Fruit fly (Drosophila melanogaster) whole organism, embryonic: ENCODE data around the gene wapl.

Source experiments
- Atf6 ChIP-seq: fragments of 200-800 bp; sonication (Bioruptor generic); IDR thresholded peaks from 2 replicates; pipeline ENCODE4 v1.3.6; 2022; ENCODE audit warnings: missing biosample characterization, missing genetic modification characterization
- Bgb ChIP-seq: fragments of 200-800 bp; sonication (Bioruptor generic); IDR thresholded peaks from 2 replicates; pipeline ENCODE4 v1.3.6; 2022; ENCODE audit warnings: missing biosample characterization, missing genetic modification characterization; ENCODE audit not compliant: partially characterized antibody
- Blimp-1 ChIP-seq: fragments of 200-800 bp; sonication (Bioruptor generic); optimal IDR thresholded peaks from 3 replicates; lab custom pipeline; 2018; ENCODE audit warnings: missing biosample characterization, missing genetic modification characterization, mild to moderate bottlenecking, moderate library complexity, missing genetic modification reagents
- C15 ChIP-seq: fragments of 200-800 bp; sonication (Bioruptor generic); IDR thresholded peaks from 3 replicates; pipeline ENCODE4 v1.3.6; 2022; ENCODE audit warnings: missing biosample characterization, missing genetic modification characterization
- CG14050 ChIP-seq: fragments of 200-800 bp; sonication (Bioruptor generic); IDR thresholded peaks from 3 replicates; pipeline ENCODE4 v1.3.6; 2022; ENCODE audit warnings: missing biosample characterization, missing genetic modification characterization
- CG15073 ChIP-seq: fragments of 200-800 bp; sonication (Bioruptor generic); optimal IDR thresholded peaks from 2 replicates; lab custom pipeline; 2016; ENCODE audit warnings: missing biosample characterization, missing genetic modification characterization
- CG16779 ChIP-seq: fragments of 200-800 bp; sonication (Bioruptor generic); IDR thresholded peaks from 2 replicates; pipeline ENCODE4 v1.3.6; 2022; ENCODE audit warnings: missing biosample characterization, missing genetic modification characterization
- CG16813 ChIP-seq: fragments of 200-800 bp; sonication (Bioruptor generic); IDR thresholded peaks from 3 replicates; pipeline ENCODE4 v1.3.6; 2022; ENCODE audit warnings: missing biosample characterization, missing genetic modification characterization; ENCODE audit not compliant: partially characterized antibody
- CG16815 ChIP-seq: fragments of 200-800 bp; sonication (Bioruptor generic); optimal IDR thresholded peaks from 3 replicates; lab custom pipeline; 2017; ENCODE audit warnings: missing biosample characterization, mild to moderate bottlenecking, missing genetic modification characterization
- CG17568 ChIP-seq: fragments of 200-800 bp; sonication (Bioruptor generic); optimal IDR thresholded peaks from 2 replicates; lab custom pipeline; 2018; ENCODE audit warnings: missing biosample characterization, mild to moderate bottlenecking, missing genetic modification characterization, moderate library complexity
- CG3838 ChIP-seq: fragments of 200-800 bp; sonication (Bioruptor generic); optimal IDR thresholded peaks from 3 replicates; lab custom pipeline; 2016; ENCODE audit warnings: missing biosample characterization, missing genetic modification characterization
- CG4360 ChIP-seq: fragments of 200-800 bp; sonication (Bioruptor generic); IDR thresholded peaks from 2 replicates; pipeline ENCODE4 v1.3.6; 2022; ENCODE audit warnings: missing biosample characterization, missing genetic modification characterization
- CG4617 ChIP-seq: fragments of 200-800 bp; sonication (Bioruptor generic); optimal IDR thresholded peaks from 3 replicates; lab custom pipeline; 2016; ENCODE audit warnings: missing biosample characterization, missing genetic modification characterization, borderline replicate concordance
- CG4730 ChIP-seq: fragments of 200-800 bp; sonication (Bioruptor generic); IDR thresholded peaks from 2 replicates; pipeline ENCODE4 v1.3.6; 2022; ENCODE audit warnings: missing biosample characterization, missing genetic modification characterization
- CG5245 ChIP-seq: fragments of 200-800 bp; sonication (Bioruptor generic); optimal IDR thresholded peaks from 3 replicates; lab custom pipeline; 2016; ENCODE audit warnings: missing biosample characterization, missing genetic modification characterization
- CG6254 ChIP-seq: fragments of 200-800 bp; sonication (Bioruptor generic); optimal IDR thresholded peaks from 3 replicates; lab custom pipeline; 2017; ENCODE audit warnings: mild to moderate bottlenecking, missing biosample characterization, missing genetic modification reagents, missing genetic modification characterization
- CG9932 ChIP-seq: fragments of 200-800 bp; sonication (Bioruptor generic); IDR thresholded peaks from 2 replicates; pipeline ENCODE4 v1.3.6; 2022; ENCODE audit warnings: missing biosample characterization, missing genetic modification characterization
- D19B ChIP-seq: fragments of 200-800 bp; sonication (Bioruptor generic); optimal IDR thresholded peaks from 2 replicates; lab custom pipeline; 2017; ENCODE audit warnings: missing biosample characterization, mild to moderate bottlenecking, missing genetic modification characterization
- Dfd ChIP-seq, 2 experiments: fragments of >200 bp; optimal IDR thresholded peaks; 2 replicates each; lab custom pipeline; 2017; ENCODE audit warnings: missing biosample characterization in 2 of 2, missing genetic modification characterization in 2 of 2
- Drgx ChIP-seq: fragments of 200-800 bp; sonication (Bioruptor generic); IDR thresholded peaks from 2 replicates; pipeline ENCODE4 v1.3.6; 2022; ENCODE audit warnings: missing biosample characterization, missing genetic modification characterization
- HLH54F ChIP-seq: fragments of 200-800 bp; sonication (Bioruptor generic); optimal IDR thresholded peaks from 3 replicates; lab custom pipeline; 2016; ENCODE audit warnings: missing biosample characterization, missing genetic modification characterization
- Hey ChIP-seq: fragments of 200-800 bp; sonication (Bioruptor generic); optimal IDR thresholded peaks from 3 replicates; lab custom pipeline; 2018; ENCODE audit warnings: missing biosample characterization, mild to moderate bottlenecking, missing genetic modification characterization
- Hr3 ChIP-seq: fragments of 200-800 bp; sonication (Bioruptor generic); optimal IDR thresholded peaks from 3 replicates; lab custom pipeline; 2016; ENCODE audit warnings: missing biosample characterization, missing genetic modification characterization
- Neu2 ChIP-seq: fragments of 200-800 bp; sonication (Bioruptor generic); optimal IDR thresholded peaks from 3 replicates; lab custom pipeline; 2016; ENCODE audit warnings: missing biosample characterization, missing genetic modification characterization, borderline replicate concordance
- PHDP ChIP-seq: fragments of 200-800 bp; sonication (Bioruptor generic); optimal IDR thresholded peaks from 3 replicates; lab custom pipeline; 2018; ENCODE audit warnings: missing biosample characterization, mild to moderate bottlenecking, missing genetic modification characterization, moderate library complexity
- Poxn ChIP-seq: fragments of 200-800 bp; sonication (Bioruptor generic); IDR thresholded peaks from 2 replicates; pipeline ENCODE4 v1.3.6; 2022; ENCODE audit warnings: missing biosample characterization, missing genetic modification characterization
- Ptx1 ChIP-seq: fragments of 200-800 bp; sonication (Bioruptor generic); IDR thresholded peaks from 2 replicates; pipeline ENCODE4 v1.3.6; 2022; ENCODE audit warnings: missing biosample characterization, missing genetic modification characterization
- Six4 ChIP-seq: fragments of 200-800 bp; sonication (Bioruptor generic); optimal IDR thresholded peaks from 2 replicates; lab custom pipeline; 2016; ENCODE audit warnings: missing biosample characterization, missing genetic modification characterization
- Vsx1 ChIP-seq: fragments of 200-800 bp; sonication (Bioruptor generic); optimal IDR thresholded peaks from 2 replicates; lab custom pipeline; 2017; ENCODE audit warnings: missing biosample characterization, mild to moderate bottlenecking, missing genetic modification characterization, missing genetic modification reagents
- ara ChIP-seq: fragments of 200-800 bp; sonication (Bioruptor generic); IDR thresholded peaks from 2 replicates; pipeline ENCODE4 v1.3.6; 2022; ENCODE audit warnings: missing biosample characterization, missing genetic modification characterization
- ato ChIP-seq: fragments of 200-800 bp; sonication (Bioruptor generic); IDR thresholded peaks from 2 replicates; pipeline ENCODE4 v1.3.6; 2022; ENCODE audit warnings: missing biosample characterization, missing genetic modification characterization; ENCODE audit not compliant: partially characterized antibody
- chn ChIP-seq: fragments of 200-800 bp; sonication (Bioruptor generic); optimal IDR thresholded peaks from 2 replicates; lab custom pipeline; 2016; ENCODE audit warnings: missing biosample characterization, missing genetic modification characterization
- crp ChIP-seq, 2 experiments: fragments of 200-800 bp; sonication (Bioruptor generic); optimal IDR thresholded peaks; 2 replicates in 1 of 2; 3 replicates in 1 of 2; lab custom pipeline; 2017; ENCODE audit warnings: missing biosample characterization in 2 of 2, missing genetic modification characterization in 2 of 2, mild to moderate bottlenecking in 1 of 2, moderate library complexity in 1 of 2
- danr ChIP-seq: fragments of 200-800 bp; sonication (Bioruptor generic); IDR thresholded peaks from 2 replicates; pipeline ENCODE4 v1.3.6; 2022; ENCODE audit warnings: missing biosample characterization, missing genetic modification characterization
- dm ChIP-seq: fragments of 200-800 bp; sonication (Bioruptor generic); optimal IDR thresholded peaks from 3 replicates; lab custom pipeline; 2016; ENCODE audit warnings: missing biosample characterization, missing genetic modification characterization
- ems ChIP-seq: fragments of 200-800 bp; sonication (Bioruptor generic); optimal IDR thresholded peaks from 3 replicates; lab custom pipeline; 2016; ENCODE audit warnings: missing biosample characterization, missing genetic modification characterization
- eyg ChIP-seq: fragments of 200-800 bp; sonication (Bioruptor generic); optimal IDR thresholded peaks from 3 replicates; lab custom pipeline; 2016; ENCODE audit warnings: missing biosample characterization, missing genetic modification characterization
- gsb ChIP-seq: fragments of 200-800 bp; sonication (Bioruptor generic); IDR thresholded peaks from 2 replicates; pipeline ENCODE4 v1.3.6; 2022; ENCODE audit warnings: missing biosample characterization, missing genetic modification characterization
- ind ChIP-seq: fragments of 200-800 bp; sonication (Bioruptor generic); optimal IDR thresholded peaks from 3 replicates; lab custom pipeline; 2016; ENCODE audit warnings: missing biosample characterization, missing genetic modification characterization
- insv ChIP-seq, 2 experiments: fragments of 200-800 bp; sonication (Bioruptor generic); optimal IDR thresholded peaks; 3 replicates each; lab custom pipeline; 2016 to 2018; ENCODE audit warnings: missing biosample characterization in 2 of 2, missing genetic modification characterization in 2 of 2
- klu ChIP-seq: fragments of 200-800 bp; sonication (Bioruptor generic); IDR thresholded peaks from 2 replicates; pipeline ENCODE4 v1.3.6; 2022; ENCODE audit warnings: missing biosample characterization, missing genetic modification characterization
- mam ChIP-seq: fragments of 200-800 bp; sonication (Bioruptor generic); optimal IDR thresholded peaks from 3 replicates; lab custom pipeline; 2016; ENCODE audit warnings: missing biosample characterization, missing genetic modification characterization
- odd ChIP-seq: fragments of 200-800 bp; sonication (Bioruptor generic); optimal IDR thresholded peaks from 2 replicates; lab custom pipeline; 2017; ENCODE audit warnings: missing biosample characterization, mild to moderate bottlenecking, missing genetic modification characterization
- onecut ChIP-seq: fragments of 200-800 bp; sonication (Bioruptor generic); IDR thresholded peaks from 2 replicates; pipeline ENCODE4 v1.3.6; 2022; ENCODE audit warnings: missing biosample characterization, missing genetic modification characterization
- peb ChIP-seq: fragments of 200-800 bp; sonication (Bioruptor generic); IDR thresholded peaks from 2 replicates; pipeline ENCODE4 v1.3.6; 2022; ENCODE audit warnings: missing biosample characterization, missing genetic modification characterization
- salm ChIP-seq: fragments of 200-800 bp; sonication (Bioruptor generic); optimal IDR thresholded peaks from 2 replicates; lab custom pipeline; 2018; ENCODE audit warnings: missing biosample characterization, mild to moderate bottlenecking, missing genetic modification characterization
- sc ChIP-seq, 3 experiments: fragments of >200 bp in 2 of 3; fragments of 200-800 bp in 1 of 3; sonication (Bioruptor generic) in 1 of 3; optimal IDR thresholded peaks; 2 replicates in 2 of 3; 3 replicates in 1 of 3; lab custom pipeline; 2017; ENCODE audit warnings: mild to moderate bottlenecking in 1 of 3, missing biosample characterization in 1 of 3, missing genetic modification characterization in 1 of 3, missing genetic modification reagents in 1 of 3
- shn ChIP-seq: fragments of 200-800 bp; sonication (Bioruptor generic); optimal IDR thresholded peaks from 3 replicates; lab custom pipeline; 2016; ENCODE audit warnings: missing biosample characterization, missing genetic modification characterization
- wor ChIP-seq: fragments of 200-800 bp; sonication (Bioruptor generic); IDR thresholded peaks from 2 replicates; pipeline ENCODE4 v1.3.6; 2022; ENCODE audit warnings: missing biosample characterization, missing genetic modification characterization

Gene wapl

dm6 chrX:2123965-2124688 is 34.7 kb downstream of the wapl start (continued):
- no peak for TF ChIP-seq Hey (tag; lab: Kevin White, UChicago)
- peak; percentile 92 for TF ChIP-seq CG9932
- TF ChIP-seq CG4617 (GFP tag; lab: Kevin White, UChicago) = peak; percentile 87
- TF ChIP-seq onecut (GFP tag; lab: Robert Waterston, UW) = peak; percentile 75
- TF ChIP-seq CG15073 = peak; percentile 66
- peak; percentile 67 for TF ChIP-seq eyg (GFP tag; lab: Kevin White, UChicago)
- TF ChIP-seq ems (GFP tag; lab: Kevin White, UChicago) = peak; percentile 84
- peak; percentile 78 for TF ChIP-seq Poxn (GFP tag; lab: Robert Waterston, UW)
- peak; percentile 98 for TF ChIP-seq odd
- peak; percentile 96 for TF ChIP-seq Six4
- peak; percentile 78 for TF ChIP-seq Drgx (GFP tag; lab: Robert Waterston, UW)
- peak; percentile 77 for TF ChIP-seq CG4360
- peak; percentile 85 for TF ChIP-seq CG14050 (GFP tag; lab: Robert Waterston, UW)
- peak; percentile 98 for TF ChIP-seq Hr3 (GFP tag; lab: Kevin White, UChicago)
- TF ChIP-seq danr (GFP tag; lab: Robert Waterston, UW) = peak; percentile 91
- TF ChIP-seq klu (GFP tag; lab: Robert Waterston, UW) = peak; percentile 91
- TF ChIP-seq insv (GFP tag; optimal IDR thresholded peaks at IDR 0.05; lab: Kevin White, UChicago) = peak in 1 of 2 experiments; percentile 86
- TF ChIP-seq HLH54F (GFP tag; lab: Kevin White, UChicago) = peak; percentile 84
- TF ChIP-seq ato = no peak
- peak; percentile 16 for TF ChIP-seq dm (GFP tag; lab: Kevin White, UChicago)
- TF ChIP-seq Dfd (GFP tag; optimal IDR thresholded peaks at IDR 0.05; lab: Kevin White, UChicago) = no peak
- TF ChIP-seq CG16779 (GFP tag; lab: Robert Waterston, UW) = peak; percentile 62; the same call in 1 of the 2 replicates
- TF ChIP-seq ind = peak; percentile 97
- peak; percentile 84 for TF ChIP-seq chn (GFP tag; lab: Kevin White, UChicago)
- peak; percentile 95 for TF ChIP-seq Blimp-1 (GFP tag; lab: Kevin White, UChicago)
- TF ChIP-seq Neu2 = no peak
- TF ChIP-seq ara (GFP tag; lab: Robert Waterston, UW) = peak; percentile 90
- TF ChIP-seq peb = peak; percentile 74
- TF ChIP-seq C15 (GFP tag; lab: Robert Waterston, UW) = peak; percentile 77; the same call in 2 of the 3 replicates
- TF ChIP-seq mam (GFP tag; lab: Kevin White, UChicago) = peak; percentile 88
- TF ChIP-seq Vsx1 = peak; percentile 95
- TF ChIP-seq CG5245 (GFP tag; lab: Kevin White, UChicago) = peak; percentile 81
- peak; percentile 81 for TF ChIP-seq shn (GFP tag; lab: Kevin White, UChicago)
- TF ChIP-seq CG16815 = peak; percentile 97
- peak in 1 of 2 experiments; percentile 48 for TF ChIP-seq crp (GFP tag; optimal IDR thresholded peaks at IDR 0.05; lab: Kevin White, UChicago)
- TF ChIP-seq CG16813 (GFP tag; lab: Robert Waterston, UW) = peak; percentile 37
- TF ChIP-seq gsb (GFP tag; lab: Robert Waterston, UW) = peak; percentile 75
- no peak for TF ChIP-seq sc (optimal IDR thresholded peaks at IDR 0.05; lab: Kevin White, UChicago)
- TF ChIP-seq sc (GFP tag; optimal IDR thresholded peaks at IDR 0.05; lab: Kevin White, UChicago) = peak; percentile 99
- TF ChIP-seq D19B (GFP tag; lab: Kevin White, UChicago) = peak; percentile 91
- peak; percentile 82 for TF ChIP-seq CG17568 (GFP tag; lab: Kevin White, UChicago)
- peak; percentile 95 for TF ChIP-seq CG6254 (GFP tag; lab: Kevin White, UChicago)
- peak; percentile 83 for TF ChIP-seq CG4730
- peak; percentile 96 for TF ChIP-seq PHDP (tag; lab: Kevin White, UChicago)
- TF ChIP-seq Bgb (GFP tag; lab: Robert Waterston, UW) = no peak
- TF ChIP-seq salm (tag; lab: Kevin White, UChicago) = peak; percentile 96
- TF ChIP-seq CG3838 (GFP tag; lab: Kevin White, UChicago) = peak; percentile 57
- TF ChIP-seq wor (GFP tag; lab: Robert Waterston, UW) = peak; percentile 85
- TF ChIP-seq Atf6 (GFP tag; lab: Robert Waterston, UW) = peak; percentile 64; the same call in 1 of the 2 replicates
- TF ChIP-seq Ptx1 = peak; percentile 95
